Fruit fly (Drosophila melanogaster) whole organism, embryonic: ENCODE measurements around the gene Vdup1.

Experiments
- ATbp ChIP-seq: fragments of 200-800 bp; sonication (Bioruptor generic); optimal IDR thresholded peaks from 2 replicates; lab custom pipeline; 2017; ENCODE audit warnings: missing biosample characterization, mild to moderate bottlenecking, missing genetic modification characterization, missing genetic modification reagents
- Adf1 ChIP-seq: fragments of 200-800 bp; sonication (Bioruptor generic); IDR thresholded peaks from 2 replicates; pipeline ENCODE4 v1.3.6; 2022; ENCODE audit warnings: missing biosample characterization, missing genetic modification characterization
- Asciz ChIP-seq: fragments of 200-800 bp; sonication (Bioruptor generic); optimal IDR thresholded peaks from 2 replicates; lab custom pipeline; 2017; ENCODE audit warnings: missing biosample characterization, mild to moderate bottlenecking, missing genetic modification characterization, missing genetic modification reagents
- B-H2 ChIP-seq: fragments of 200-800 bp; sonication (Bioruptor generic); optimal IDR thresholded peaks from 2 replicates; lab custom pipeline; 2018; ENCODE audit warnings: missing biosample characterization, mild to moderate bottlenecking, missing genetic modification characterization
- Bdp1 ChIP-seq: fragments of 200-800 bp; sonication (Bioruptor generic); optimal IDR thresholded peaks from 3 replicates; lab custom pipeline; 2016; ENCODE audit warnings: missing biosample characterization, missing genetic modification characterization
- CG12299 ChIP-seq: fragments of 200-800 bp; sonication (Bioruptor generic); optimal IDR thresholded peaks from 2 replicates; lab custom pipeline; 2018; ENCODE audit warnings: missing biosample characterization, mild to moderate bottlenecking, missing genetic modification characterization
- CG1602 ChIP-seq: fragments of 200-800 bp; sonication (Bioruptor generic); optimal IDR thresholded peaks from 3 replicates; lab custom pipeline; 2016; ENCODE audit warnings: missing biosample characterization, missing genetic modification characterization
- CG17612 ChIP-seq: fragments of 200-800 bp; sonication (Bioruptor generic); IDR thresholded peaks from 2 replicates; pipeline ENCODE4 v1.3.6; 2022; ENCODE audit warnings: missing biosample characterization, missing genetic modification characterization
- CG3065 ChIP-seq: fragments of 200-800 bp; sonication (Bioruptor generic); optimal IDR thresholded peaks from 2 replicates; lab custom pipeline; 2016; ENCODE audit warnings: missing biosample characterization, missing genetic modification characterization
- CG31224 ChIP-seq: fragments of 200-800 bp; sonication (Bioruptor generic); IDR thresholded peaks from 2 replicates; pipeline ENCODE4 v1.3.6; 2022; ENCODE audit warnings: missing biosample characterization, missing genetic modification characterization
- CG31365 ChIP-seq: fragments of 200-800 bp; sonication (Bioruptor generic); optimal IDR thresholded peaks from 2 replicates; lab custom pipeline; 2018; ENCODE audit warnings: missing biosample characterization, mild to moderate bottlenecking, missing genetic modification characterization
- CG34224 ChIP-seq: fragments of 200-800 bp; sonication (Bioruptor generic); IDR thresholded peaks from 3 replicates; pipeline ENCODE4 v1.3.6; 2022; ENCODE audit warnings: missing biosample characterization, missing genetic modification characterization; ENCODE audit not compliant: partially characterized antibody
- CG4328 ChIP-seq: fragments of 200-800 bp; sonication (Bioruptor generic); optimal IDR thresholded peaks from 3 replicates; lab custom pipeline; 2017; ENCODE audit warnings: missing biosample characterization, missing genetic modification reagents, missing genetic modification characterization
- CG7928 ChIP-seq: fragments of 200-800 bp; sonication (Bioruptor generic); optimal IDR thresholded peaks from 2 replicates; lab custom pipeline; 2017; ENCODE audit warnings: missing biosample characterization, mild to moderate bottlenecking, missing genetic modification characterization
- CG7963 ChIP-seq: fragments of 200-800 bp; sonication (Bioruptor generic); IDR thresholded peaks from 3 replicates; pipeline ENCODE4 v1.3.6; 2022; ENCODE audit warnings: missing biosample characterization, missing genetic modification characterization; ENCODE audit not compliant: partially characterized antibody
- CG8089 ChIP-seq: fragments of 200-800 bp; sonication (Bioruptor generic); optimal IDR thresholded peaks from 3 replicates; lab custom pipeline; 2016; ENCODE audit warnings: missing biosample characterization, missing genetic modification characterization
- CG9215 ChIP-seq: fragments of 200-800 bp; sonication (Bioruptor generic); IDR thresholded peaks from 2 replicates; pipeline ENCODE4 v1.3.6; 2022; ENCODE audit warnings: missing biosample characterization, missing genetic modification characterization
- Chrac-16 ChIP-seq: fragments of 200-800 bp; sonication (Bioruptor generic); optimal IDR thresholded peaks from 3 replicates; lab custom pipeline; 2016; ENCODE audit warnings: missing biosample characterization, missing genetic modification characterization
- Dad ChIP-seq: fragments of 200-800 bp; sonication (Bioruptor generic); optimal IDR thresholded peaks from 3 replicates; lab custom pipeline; 2016; ENCODE audit warnings: missing biosample characterization, missing genetic modification characterization
- ERR ChIP-seq: fragments of 200-800 bp; sonication (Bioruptor generic); optimal IDR thresholded peaks from 2 replicates; lab custom pipeline; 2016; ENCODE audit warnings: missing biosample characterization, missing genetic modification characterization
- Eip74EF ChIP-seq, 2 experiments: fragments of 200-800 bp in 1 of 2; fragments of >200 bp in 1 of 2; sonication (Bioruptor generic) in 1 of 2; optimal IDR thresholded peaks; 2 replicates each; lab custom pipeline; 2017 to 2019; ENCODE audit warnings: missing biosample characterization in 2 of 2, missing genetic modification characterization in 2 of 2, mild to moderate bottlenecking in 1 of 2, moderate library complexity in 1 of 2
- Gsc ChIP-seq: fragments of 200-800 bp; sonication (Bioruptor generic); IDR thresholded peaks from 2 replicates; pipeline ENCODE4 v1.3.6; 2022; ENCODE audit warnings: missing biosample characterization, missing genetic modification characterization
- Hr39 ChIP-seq: fragments of >200 bp; optimal IDR thresholded peaks from 2 replicates; lab custom pipeline; 2017
- Hsf ChIP-seq: fragments of 200-800 bp; sonication (Bioruptor generic); optimal IDR thresholded peaks from 3 replicates; lab custom pipeline; 2016; ENCODE audit warnings: missing biosample characterization, missing genetic modification characterization
- Side ChIP-seq: fragments of 200-800 bp; sonication (Bioruptor generic); optimal IDR thresholded peaks from 2 replicates; lab custom pipeline; 2016; ENCODE audit warnings: missing biosample characterization, missing genetic modification characterization
- Stat92E ChIP-seq, 3 experiments: fragments of >200 bp in 2 of 3; fragments of 200-800 bp in 1 of 3; sonication (Bioruptor generic) in 1 of 3; optimal IDR thresholded peaks; 2 replicates each; lab custom pipeline; 2017 to 2019; ENCODE audit warnings: missing biosample characterization in 3 of 3, missing genetic modification characterization in 3 of 3, mild to moderate bottlenecking in 1 of 3, moderate library complexity in 1 of 3
- TFAM ChIP-seq: fragments of 200-800 bp; sonication (Bioruptor generic); optimal IDR thresholded peaks from 2 replicates; lab custom pipeline; 2017; ENCODE audit warnings: missing biosample characterization, missing genetic modification characterization, inconsistent platforms
- abd-A ChIP-seq: fragments of 200-800 bp; sonication (Bioruptor generic); optimal IDR thresholded peaks from 3 replicates; lab custom pipeline; 2019; ENCODE audit warnings: missing biosample characterization, mild to moderate bottlenecking, missing genetic modification characterization, moderate library complexity
- ato ChIP-seq: fragments of 200-800 bp; sonication (Bioruptor generic); IDR thresholded peaks from 2 replicates; pipeline ENCODE4 v1.3.6; 2022; ENCODE audit warnings: missing biosample characterization, missing genetic modification characterization; ENCODE audit not compliant: partially characterized antibody
- bowl ChIP-seq: fragments of 200-800 bp; sonication (Bioruptor generic); IDR thresholded peaks from 2 replicates; pipeline ENCODE4 v1.3.6; 2022; ENCODE audit warnings: missing biosample characterization, missing genetic modification characterization
- corto ChIP-seq: fragments of 200-800 bp; sonication (Bioruptor generic); optimal IDR thresholded peaks from 2 replicates; lab custom pipeline; 2016; ENCODE audit warnings: missing biosample characterization, mild to moderate bottlenecking, missing genetic modification characterization, moderate library complexity
- crol ChIP-seq: fragments of 200-800 bp; sonication (Bioruptor generic); IDR thresholded peaks from 2 replicates; pipeline ENCODE4 v1.3.6; 2022; ENCODE audit warnings: missing biosample characterization, missing genetic modification characterization
- dysf ChIP-seq: fragments of 200-800 bp; sonication (Bioruptor generic); IDR thresholded peaks from 3 replicates; pipeline ENCODE4 v1.3.6; 2022; ENCODE audit warnings: missing biosample characterization, missing genetic modification characterization
- grn ChIP-seq: fragments of 200-800 bp; sonication (Bioruptor generic); optimal IDR thresholded peaks from 3 replicates; lab custom pipeline; 2017; ENCODE audit warnings: missing biosample characterization, missing genetic modification characterization
- gsb ChIP-seq: fragments of 200-800 bp; sonication (Bioruptor generic); IDR thresholded peaks from 2 replicates; pipeline ENCODE4 v1.3.6; 2022; ENCODE audit warnings: missing biosample characterization, missing genetic modification characterization
- gt ChIP-seq: fragments of 200-800 bp; sonication (Bioruptor generic); IDR thresholded peaks from 2 replicates; pipeline ENCODE4 v1.3.6; 2022; ENCODE audit warnings: missing biosample characterization, missing genetic modification characterization
- hb ChIP-seq: fragments of 200-800 bp; sonication (Bioruptor generic); IDR thresholded peaks from 3 replicates; pipeline ENCODE4 v1.3.6; 2022; ENCODE audit warnings: missing biosample characterization, missing genetic modification characterization; ENCODE audit not compliant: partially characterized antibody
- hbn ChIP-seq: fragments of 200-800 bp; sonication (Bioruptor generic); IDR thresholded peaks from 2 replicates; pipeline ENCODE4 v1.3.6; 2022; ENCODE audit warnings: missing biosample characterization, missing genetic modification characterization; ENCODE audit not compliant: partially characterized antibody
- lmd ChIP-seq: fragments of 200-800 bp; sonication (Bioruptor generic); IDR thresholded peaks from 2 replicates; pipeline ENCODE4 v1.3.6; 2022; ENCODE audit warnings: missing biosample characterization, missing genetic modification characterization
- mam ChIP-seq: fragments of 200-800 bp; sonication (Bioruptor generic); optimal IDR thresholded peaks from 3 replicates; lab custom pipeline; 2016; ENCODE audit warnings: missing biosample characterization, missing genetic modification characterization
- nau ChIP-seq: fragments of 200-800 bp; sonication (Bioruptor generic); optimal IDR thresholded peaks from 3 replicates; lab custom pipeline; 2017; ENCODE audit warnings: missing biosample characterization, mild to moderate bottlenecking, missing genetic modification characterization, missing genetic modification reagents
- nerfin-1 ChIP-seq: fragments of 200-800 bp; sonication (Bioruptor generic); optimal IDR thresholded peaks from 3 replicates; lab custom pipeline; 2019; ENCODE audit warnings: missing biosample characterization, mild to moderate bottlenecking, missing genetic modification characterization, moderate library complexity
- nom ChIP-seq: fragments of 200-800 bp; sonication (Bioruptor generic); optimal IDR thresholded peaks from 2 replicates; lab custom pipeline; 2017; ENCODE audit warnings: missing biosample characterization, missing genetic modification characterization, mild to moderate bottlenecking, moderate library complexity, missing genetic modification reagents
- pb ChIP-seq: fragments of 200-800 bp; sonication (Bioruptor generic); optimal IDR thresholded peaks from 3 replicates; lab custom pipeline; 2016; ENCODE audit warnings: missing biosample characterization, missing genetic modification characterization
- ro ChIP-seq: fragments of 200-800 bp; sonication (Bioruptor generic); IDR thresholded peaks from 2 replicates; pipeline ENCODE4 v1.3.6; 2022; ENCODE audit warnings: missing biosample characterization, missing genetic modification characterization
- sr ChIP-seq: fragments of 200-800 bp; sonication (Bioruptor generic); IDR thresholded peaks from 3 replicates; pipeline ENCODE4 v1.3.6; 2022; ENCODE audit warnings: missing biosample characterization, missing genetic modification characterization
- ssp ChIP-seq: fragments of 200-800 bp; sonication (Bioruptor generic); IDR thresholded peaks from 2 replicates; pipeline ENCODE4 v1.3.6; 2022; ENCODE audit warnings: missing biosample characterization, missing genetic modification characterization
- twi ChIP-seq: fragments of 200-800 bp; optimal IDR thresholded peaks from 2 replicates; lab custom pipeline; 2019; ENCODE audit warnings: missing biosample characterization, mild to moderate bottlenecking, missing genetic modification characterization, moderate library complexity
- tx ChIP-seq: fragments of 200-800 bp; sonication (Bioruptor generic); optimal IDR thresholded peaks from 2 replicates; lab custom pipeline; 2016; ENCODE audit warnings: missing biosample characterization, missing genetic modification characterization
- wdn ChIP-seq: fragments of 200-800 bp; sonication (Bioruptor generic); IDR thresholded peaks from 2 replicates; pipeline ENCODE4 v1.3.6; 2022; ENCODE audit warnings: missing biosample characterization, missing genetic modification characterization
- wek ChIP-seq: fragments of 200-800 bp; sonication (Bioruptor generic); optimal IDR thresholded peaks from 3 replicates; lab custom pipeline; 2018; ENCODE audit warnings: missing biosample characterization, mild to moderate bottlenecking, missing genetic modification characterization, moderate library complexity

Vdup1 gene

dm6 chr3L:184251-184650, 5.5 kb upstream of the Vdup1 start, which contains the start of the genes CG34140, Mkp and Mtch (continued):
- TF ChIP-seq lmd, result peak; percentile 71
- peak; percentile 76 for TF ChIP-seq dysf (GFP tag; lab: Robert Waterston, UW)
- no peak for TF ChIP-seq twi (tag; lab: Kevin White, UChicago)
- TF ChIP-seq Hr39, result no peak
- no peak for TF ChIP-seq grn
- TF ChIP-seq wek (GFP tag; lab: Kevin White, UChicago), result peak; percentile 48
- TF ChIP-seq CG1602, result peak; percentile 86
- peak; percentile 50 for TF ChIP-seq CG3065 (GFP tag; lab: Kevin White, UChicago)
- peak; percentile 86 for TF ChIP-seq Dad
- no peak for TF ChIP-seq B-H2 (GFP tag; lab: Kevin White, UChicago)
- no peak for TF ChIP-seq CG7928 (GFP tag; lab: Kevin White, UChicago)
- peak; percentile 60 for TF ChIP-seq Adf1 (GFP tag; lab: Robert Waterston, UW)
- TF ChIP-seq wdn (GFP tag; lab: Robert Waterston, UW), result peak; percentile 67; the same call in 1 of the 2 replicates
- peak; percentile 99 for TF ChIP-seq nerfin-1 (tag; lab: Kevin White, UChicago)
- TF ChIP-seq hbn (GFP tag; lab: Robert Waterston, UW), result peak; percentile 94
- TF ChIP-seq CG12299 (tag; lab: Kevin White, UChicago), result peak; percentile 77
- peak; percentile 80 for TF ChIP-seq CG9215 (GFP tag; lab: Robert Waterston, UW)
- peak; percentile 93 for TF ChIP-seq mam
- TF ChIP-seq pb, result peak; percentile 39
- peak; percentile 88 for TF ChIP-seq ERR (GFP tag; lab: Kevin White, UChicago)
- TF ChIP-seq Stat92E (GFP tag; optimal IDR thresholded peaks at IDR 0.05; lab: Kevin White, UChicago), result peak in 1 of 3 experiments; percentile 76
- TF ChIP-seq gt (GFP tag; lab: Robert Waterston, UW), result no peak
- no peak for TF ChIP-seq CG31365 (tag; lab: Kevin White, UChicago)
- no peak for TF ChIP-seq abd-A (tag; lab: Kevin White, UChicago)
- no peak for TF ChIP-seq nau (GFP tag; lab: Kevin White, UChicago)
- no peak for TF ChIP-seq crol (GFP tag; lab: Robert Waterston, UW)
- TF ChIP-seq CG8089, result peak; percentile 75
- peak; percentile 85 for TF ChIP-seq Bdp1 (GFP tag; lab: Kevin White, UChicago)
- TF ChIP-seq gsb (GFP tag; lab: Robert Waterston, UW), result 0 out of 2 replicates have a peak, but pooled peaks have one; percentile 40
- 0 out of 3 replicates have a peak, but pooled peaks have one; percentile 3 for TF ChIP-seq sr
- TF ChIP-seq Chrac-16 (GFP tag; lab: Kevin White, UChicago), result peak; percentile 87
- TF ChIP-seq Side (GFP tag; lab: Kevin White, UChicago), result peak; percentile 87
- peak; percentile 68 for TF ChIP-seq CG4328
- peak; percentile 94 for TF ChIP-seq CG34224
- peak; percentile 79 for TF ChIP-seq corto (GFP tag; lab: Kevin White, UChicago)
- TF ChIP-seq bowl (GFP tag; lab: Robert Waterston, UW), result peak; percentile 47; the same call in 1 of the 2 replicates
- TF ChIP-seq ato, result peak; percentile 73
- peak; percentile 82 for TF ChIP-seq hb (GFP tag; lab: Robert Waterston, UW)
- peak; percentile 71 for TF ChIP-seq ssp (GFP tag; lab: Robert Waterston, UW)
- peak; percentile 54; the same call in 2 of the 3 replicates for TF ChIP-seq CG7963 (GFP tag; lab: Robert Waterston, UW)
- peak; percentile 71 for TF ChIP-seq CG31224
- peak; percentile 89 for TF ChIP-seq Hsf (GFP tag; lab: Kevin White, UChicago)
- no peak for TF ChIP-seq ATbp (GFP tag; lab: Kevin White, UChicago)
- no peak for TF ChIP-seq Asciz (GFP tag; lab: Kevin White, UChicago)
- TF ChIP-seq nom (GFP tag; lab: Kevin White, UChicago), result peak; percentile 7
- no peak for TF ChIP-seq TFAM (GFP tag; lab: Kevin White, UChicago)
- no peak for TF ChIP-seq ro
- TF ChIP-seq Gsc (GFP tag; lab: Robert Waterston, UW), result no peak
- TF ChIP-seq CG17612 (GFP tag; lab: Robert Waterston, UW), result no peak
- peak; percentile 83 for TF ChIP-seq tx
- no peak for TF ChIP-seq Eip74EF (GFP tag; optimal IDR thresholded peaks at IDR 0.05; lab: Kevin White, UChicago)
